Worm (Caenorhabditis elegans) whole organism, L1 larva: ENCODE results near the gene F46C5.4.

Experiments
- aly-2 ChIP-seq: fragments of 150-350 bp; optimal IDR thresholded peaks from 2 replicates; lab custom pipeline; 2014; ENCODE audit warnings: missing biosample characterization, missing genetic modification characterization
- ama-1 ChIP-seq: fragments of 150-350 bp; optimal IDR thresholded peaks from 2 replicates; lab custom pipeline; 2014
- efl-3 ChIP-seq: fragments of 200-800 bp; sonication (Bioruptor generic); optimal IDR thresholded peaks from 2 replicates; lab custom pipeline; 2018; ENCODE audit warnings: mild to moderate bottlenecking, missing genetic modification characterization, missing compliant biosample characterization
- fkh-4 ChIP-seq: sonication (generic microtip); optimal IDR thresholded peaks from 2 replicates; lab custom pipeline; 2016; ENCODE audit warnings: missing compliant biosample characterization, missing genetic modification characterization, borderline replicate concordance
- fos-1 ChIP-seq: fragments of 150-350 bp; optimal IDR thresholded peaks from 2 replicates; lab custom pipeline; 2014; ENCODE audit warnings: missing biosample characterization, missing genetic modification characterization
- irx-1 ChIP-seq: sonication (generic microtip); optimal IDR thresholded peaks from 2 replicates; lab custom pipeline; 2016; ENCODE audit warnings: missing genetic modification characterization, missing compliant biosample characterization
- mab-9 ChIP-seq: fragments of 200-800 bp; sonication (Bioruptor generic); IDR thresholded peaks from 2 replicates; pipeline ENCODE4 v1.3.6; 2022; ENCODE audit warnings: missing genetic modification reagents, missing genetic modification characterization, missing compliant biosample characterization
- mdl-1 ChIP-seq, 2 experiments: fragments of 150-350 bp; optimal IDR thresholded peaks; 2 replicates each; lab custom pipeline; 2014 to 2017; ENCODE audit warnings: missing biosample characterization in 2 of 2, missing genetic modification characterization in 2 of 2, inconsistent platforms in 1 of 2
- nhr-237 ChIP-seq: fragments of 150-350 bp; optimal IDR thresholded peaks from 2 replicates; lab custom pipeline; 2014; ENCODE audit warnings: missing biosample characterization, missing genetic modification characterization
- nhr-28 ChIP-seq: fragments of 150-350 bp; optimal IDR thresholded peaks from 2 replicates; lab custom pipeline; 2014; ENCODE audit warnings: missing biosample characterization, missing genetic modification characterization
- pag-3 ChIP-seq: sonication (generic microtip); optimal IDR thresholded peaks from 2 replicates; lab custom pipeline; 2017; ENCODE audit warnings: missing genetic modification characterization, mild to moderate bottlenecking, missing compliant biosample characterization, antibody characterized with exemption, borderline replicate concordance; ENCODE audit not compliant: insufficient read depth
- sptf-1 ChIP-seq: fragments of 150-350 bp; optimal IDR thresholded peaks from 2 replicates; lab custom pipeline; 2014; ENCODE audit warnings: missing biosample characterization, missing genetic modification characterization
- ztf-11 ChIP-seq, 2 experiments: sonication (generic microtip); optimal IDR thresholded peaks; 2 replicates each; lab custom pipeline; 2016 to 2017; ENCODE audit warnings: missing genetic modification characterization in 2 of 2, missing biosample characterization in 1 of 2, missing compliant biosample characterization in 1 of 2

- no peak for TF ChIP-seq ama-1 (lab: Kevin White, UChicago)
- TF ChIP-seq sptf-1 (tag; lab: Kevin White, UChicago): no peak
- TF ChIP-seq pag-3 (tag; lab: Kevin White, UChicago): no peak
- no peak for TF ChIP-seq efl-3
- no peak for TF ChIP-seq ztf-11 (tag; optimal IDR thresholded peaks at IDR 0.05; lab: Kevin White, UChicago)
- no peak for TF ChIP-seq irx-1 (tag; lab: Kevin White, UChicago)
- peak; percentile 3 for TF ChIP-seq fkh-4
- no peak for TF ChIP-seq mdl-1 (tag; optimal IDR thresholded peaks at IDR 0.05; lab: Kevin White, UChicago)
- no peak for TF ChIP-seq fos-1
- TF ChIP-seq nhr-28 (tag; lab: Kevin White, UChicago): no peak
- no peak for TF ChIP-seq aly-2 (tag; lab: Kevin White, UChicago)
- TF ChIP-seq nhr-237: no peak
- TF ChIP-seq mab-9: no peak
Observed at ce11 chrII:8795227-8795626, 40.7 kb upstream of the F46C5.4 start.
